Worm (Caenorhabditis elegans): ENCODE measurements around the gene mig-23.
A peak's percentile ranks its signal among the peaks of the same experiment; 100 is the strongest.

The mig-23 gene

ce11 chrX:5984581-5985039 lies 35.9 kb upstream of the mig-23 start, which contains the start of gene klp-13 (continued):
- TF ChIP-seq aly-2 (tag; optimal IDR thresholded peaks at IDR 0.05) (peak; percentile 38), unc-130 (tag; optimal IDR thresholded peaks at IDR 0.05) (peak; percentile 64), mab-9 (GFP tag; IDR thresholded peaks at IDR 0.05) (no peak), swsn-7 (tag; optimal IDR thresholded peaks at IDR 0.05) (peak; percentile 88), fkh-4 (tag; optimal IDR thresholded peaks at IDR 0.05; ENCODE audit: borderline replicate concordance) (no peak), hlh-17 (GFP tag; optimal IDR thresholded peaks at IDR 0.05; ENCODE audit: borderline replicate concordance) (no peak), nhr-47 (tag; optimal IDR thresholded peaks at IDR 0.05) (peak; percentile 91), unc-86 (tag; optimal IDR thresholded peaks at IDR 0.05) (peak; percentile 76), sptf-1 (tag; optimal IDR thresholded peaks at IDR 0.05) (no peak), mef-2 (tag; optimal IDR thresholded peaks at IDR 0.05) (peak; percentile 54), ceh-90 (tag; optimal IDR thresholded peaks at IDR 0.05) (no peak), efl-3 (GFP tag; optimal IDR thresholded peaks at IDR 0.05) (no peak), snpc-4 (tag; optimal IDR thresholded peaks at IDR 0.05) (peak; percentile 5), lin-13 (GFP tag; optimal IDR thresholded peaks at IDR 0.05) (peak; percentile 85), nhr-19 (GFP tag; conservative IDR thresholded peaks at IDR 0.05) (peak; percentile 80), nhr-71 (tag; optimal IDR thresholded peaks at IDR 0.05) (peak; percentile 94), dsc-1 (tag; optimal IDR thresholded peaks at IDR 0.05) (peak; percentile 84), lsy-2 (tag; optimal IDR thresholded peaks at IDR 0.05) (peak; percentile 77 to 94), zip-4 (GFP tag; optimal IDR thresholded peaks at IDR 0.05) (no peak), nhr-84 (tag; optimal IDR thresholded peaks at IDR 0.05) (no peak), rnt-1 (tag; optimal IDR thresholded peaks at IDR 0.05) (peak; percentile 85), efl-1 (optimal IDR thresholded peaks at IDR 0.05) (peak; percentile 67 to 92), efl-1 (GFP tag; optimal IDR thresholded peaks at IDR 0.05 in 1 of 2) (peak; percentile 94 to 99), isw-1 (GFP tag; IDR thresholded peaks at IDR 0.05) (peak; percentile 55; the same call in 1 of the 2 replicates), aha-1 (tag; optimal IDR thresholded peaks at IDR 0.05) (peak; percentile 19), jun-1 (tag; optimal IDR thresholded peaks at IDR 0.05) (peak; percentile 74), nhr-76 (tag; optimal IDR thresholded peaks at IDR 0.05) (no peak), pag-3 (tag; optimal IDR thresholded peaks at IDR 0.05; ENCODE audit: borderline replicate concordance, insufficient read depth) (no peak), fos-1 (tag; optimal IDR thresholded peaks at IDR 0.05) (peak; percentile 85), snu-23 (GFP tag; optimal IDR thresholded peaks at IDR 0.05) (peak; percentile 93), pax-3 (tag; optimal IDR thresholded peaks at IDR 0.05) (peak; percentile 85), elt-3 (tag; optimal IDR thresholded peaks at IDR 0.05) (peak in 3 of 6 experiments; percentile 14 to 89 (median 20)), fkh-10 (GFP tag; optimal IDR thresholded peaks at IDR 0.05) (peak; percentile 72), ceh-63 (GFP tag; optimal IDR thresholded peaks at IDR 0.05) (no peak), unc-98 (GFP tag; IDR thresholded peaks at IDR 0.05) (no peak), hpl-2 (GFP tag; optimal IDR thresholded peaks at IDR 0.05) (no peak), egl-13 (tag; optimal IDR thresholded peaks at IDR 0.05) (peak; percentile 82), nhr-237 (tag; optimal IDR thresholded peaks at IDR 0.05) (peak; percentile 35), lin-39 (tag; optimal IDR thresholded peaks at IDR 0.05) (peak; percentile 18), mep-1 (tag; optimal IDR thresholded peaks at IDR 0.05) (peak; percentile 85), C34B4.2 (tag; optimal IDR thresholded peaks at IDR 0.05) (no peak), lin-15B (tag; optimal IDR thresholded peaks at IDR 0.05) (peak; percentile 80), xbp-1 (tag; optimal IDR thresholded peaks at IDR 0.05) (peak; percentile 92), nhr-12 (tag; optimal IDR thresholded peaks at IDR 0.05) (no peak), C04F5.9 (tag; optimal IDR thresholded peaks at IDR 0.05) (no peak), lin-14 (GFP tag; optimal IDR thresholded peaks at IDR 0.05) (peak; percentile 95), ets-5 (GFP tag; IDR thresholded peaks at IDR 0.05) (no peak), sup-37 (GFP tag; optimal IDR thresholded peaks at IDR 0.05) (peak; percentile 41), irx-1 (tag; optimal IDR thresholded peaks at IDR 0.05) (peak; percentile 74), ces-1 (GFP tag; optimal IDR thresholded peaks at IDR 0.05) (no peak), elt-2 (tag; optimal IDR thresholded peaks at IDR 0.05) (peak; percentile 61), nhr-85 (tag) (peak; percentile 88), nhr-77 (tag; optimal IDR thresholded peaks at IDR 0.05) (peak; percentile 89)
